Fruit fly (Drosophila melanogaster) S2 (cell line): Measurements from ENCODE around the gene kibra.

Source experiments
- CG8478 ChIP-seq: fragments of >200 bp; optimal IDR thresholded peaks from 2 replicates; lab custom pipeline; 2018
- CTCF ChIP-seq, 2 experiments: fragments of >200 bp; optimal IDR thresholded peaks; 2 replicates each; lab custom pipeline; 2018

DNA sequence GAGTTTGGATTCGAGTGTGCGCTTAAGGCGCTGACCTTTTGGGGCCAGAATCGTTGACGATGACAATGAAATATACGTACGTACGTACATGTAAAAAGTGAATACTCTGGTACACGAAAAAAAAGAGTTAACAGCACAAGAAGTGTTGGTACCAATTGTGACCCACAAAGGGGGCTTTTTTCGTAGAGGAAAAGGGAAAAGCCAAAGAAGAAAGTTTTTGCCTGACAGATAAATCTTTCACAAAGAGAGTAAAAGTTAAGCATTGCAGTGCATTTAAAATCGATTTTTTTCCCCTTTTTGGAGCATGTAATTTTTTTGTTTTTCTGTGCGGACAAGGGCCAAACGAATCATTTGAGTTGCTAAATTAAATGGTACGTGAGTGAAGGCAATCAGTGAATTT is 29.5 kb downstream of the kibra start:
- no peak for TF ChIP-seq CTCF (optimal IDR thresholded peaks at IDR 0.05; lab: Kevin White, UChicago)
- no peak for TF ChIP-seq CG8478 (lab: Kevin White, UChicago)
